Fruit fly (Drosophila melanogaster) whole organism, adult: ENCODE results near the gene vls.

Experiments used
- CG1620 ChIP-seq: fragments of 200-800 bp; sonication (Bioruptor generic); optimal IDR thresholded peaks from 2 replicates; lab custom pipeline; 2016; ENCODE audit warnings: missing biosample characterization, missing genetic modification characterization
- CG5204 ChIP-seq: fragments of 200-800 bp; sonication (Bioruptor generic); optimal IDR thresholded peaks from 2 replicates; lab custom pipeline; 2016; ENCODE audit warnings: missing biosample characterization, missing genetic modification characterization
- CG7101 ChIP-seq: fragments of 200-800 bp; sonication (Bioruptor generic); optimal IDR thresholded peaks from 2 replicates; lab custom pipeline; 2018; ENCODE audit warnings: missing biosample characterization, mild to moderate bottlenecking, missing genetic modification characterization, moderate library complexity
- Crg-1 ChIP-seq: fragments of 200-800 bp; sonication (Bioruptor generic); optimal IDR thresholded peaks from 2 replicates; lab custom pipeline; 2016; ENCODE audit warnings: missing biosample characterization, missing genetic modification characterization
- cic ChIP-seq: fragments of 200-800 bp; sonication (Bioruptor generic); optimal IDR thresholded peaks from 2 replicates; lab custom pipeline; 2017; ENCODE audit warnings: missing biosample characterization, mild to moderate bottlenecking, missing genetic modification characterization, moderate library complexity
- kay ChIP-seq: fragments of 200-800 bp; sonication (Bioruptor generic); peaks from one replicate; lab custom pipeline; 2016; ENCODE audit warnings: missing biosample characterization, missing genetic modification characterization, borderline replicate concordance
- ovo ChIP-seq: fragments of 200-800 bp; sonication (Bioruptor generic); optimal IDR thresholded peaks from 2 replicates; lab custom pipeline; 2016; ENCODE audit warnings: missing biosample characterization, missing genetic modification characterization
- tj ChIP-seq: fragments of 200-800 bp; sonication (Bioruptor generic); optimal IDR thresholded peaks from 3 replicates; lab custom pipeline; 2017; ENCODE audit warnings: missing biosample characterization, mild to moderate bottlenecking, missing genetic modification characterization, moderate library complexity

dm6 chr2L:20084785-20085555 is 19.5 kb upstream of the vls start, which contains the start of gene fok:
- peak; percentile 98 for TF ChIP-seq cic (GFP tag; lab: Kevin White, UChicago)
- peak; percentile 98 for TF ChIP-seq CG5204 (GFP tag; lab: Kevin White, UChicago)
- TF ChIP-seq kay (GFP tag; lab: Kevin White, UChicago), result peak; percentile 99
- TF ChIP-seq Crg-1 (GFP tag; lab: Kevin White, UChicago), result peak; percentile 92
- peak; percentile 98 for TF ChIP-seq CG7101
- TF ChIP-seq ovo (GFP tag; lab: Kevin White, UChicago), result peak; percentile 95
- peak; percentile 92 for TF ChIP-seq CG1620 (GFP tag; lab: Kevin White, UChicago)
- peak; percentile 91 for TF ChIP-seq tj (GFP tag; lab: Kevin White, UChicago)
